Worm (Caenorhabditis elegans): ENCODE results near the gene dnj-5.
A peak's percentile ranks its signal among the peaks of the same experiment; 100 is the strongest.

Gene dnj-5

DNA sequence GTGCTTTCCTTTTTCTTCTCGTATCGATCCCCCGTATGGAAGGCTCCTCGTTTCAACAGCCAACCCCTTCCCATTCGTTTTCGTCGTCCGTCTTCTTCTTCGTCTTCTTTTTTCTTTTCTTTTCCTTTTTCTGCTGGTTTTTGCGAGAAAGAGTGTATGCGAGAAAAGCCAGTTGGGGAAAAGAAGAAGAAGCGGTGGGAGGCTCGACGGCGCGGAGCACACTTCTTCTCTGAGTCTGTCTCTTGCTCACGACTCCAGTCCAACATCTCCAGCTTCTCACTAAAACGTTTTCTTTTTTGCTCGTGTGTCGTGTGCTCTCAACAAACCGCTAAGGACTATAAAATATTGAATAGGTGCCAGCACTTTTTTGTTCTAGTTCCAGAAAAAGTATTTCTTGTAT, 49.6 kb downstream of the dnj-5 start:
- no peak for TF ChIP-seq K02D7.2 (tag; optimal IDR thresholded peaks at IDR 0.05)
- peak; percentile 3 for TF ChIP-seq tbx-2 (tag; optimal IDR thresholded peaks at IDR 0.05)
- no peak for TF ChIP-seq pqm-1 (tag; optimal IDR thresholded peaks at IDR 0.05)
- TF ChIP-seq pat-9 (tag; optimal IDR thresholded peaks at IDR 0.05), result no peak
- TF ChIP-seq rnt-1 (tag; optimal IDR thresholded peaks at IDR 0.05), result no peak
- no peak for TF ChIP-seq pax-1 (tag; optimal IDR thresholded peaks at IDR 0.05)
- no peak for TF ChIP-seq F13H6.1 (tag; optimal IDR thresholded peaks at IDR 0.05)
- TF ChIP-seq npax-4 (tag; optimal IDR thresholded peaks at IDR 0.05), result no peak
- TF ChIP-seq nfya-1 (tag; optimal IDR thresholded peaks at IDR 0.05), result peak; percentile 36
- no peak for TF ChIP-seq gmeb-2 (tag; optimal IDR thresholded peaks at IDR 0.05)
- peak; percentile 44 for TF ChIP-seq ceh-31 (tag; optimal IDR thresholded peaks at IDR 0.05)

DNA sequence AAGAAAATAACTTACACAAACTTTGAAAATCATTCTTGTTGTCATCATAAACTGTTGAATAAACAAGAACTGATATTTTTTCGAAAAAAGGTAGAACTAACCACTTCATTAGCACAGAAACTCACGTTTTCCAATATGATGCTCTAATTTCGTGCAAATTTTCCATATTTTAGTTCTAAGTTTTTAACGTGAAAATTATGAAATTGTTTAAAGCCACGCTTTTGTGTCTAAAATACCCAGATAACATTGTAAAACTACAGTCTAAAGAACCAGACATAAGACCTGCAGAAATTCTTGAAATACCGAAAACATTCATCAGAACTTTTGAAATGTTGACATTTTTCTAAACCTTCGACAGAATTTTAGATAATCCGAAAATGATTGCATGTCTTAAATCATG, 50.9 kb downstream of the dnj-5 start, which contains the start of gene F31E8.5:
TSS of gene F31E8.5 (minus strand) at position 101 of the 400 bp plus-strand sequence.
- TF ChIP-seq hlh-8 (tag; optimal IDR thresholded peaks at IDR 0.05) (no peak), pax-1 (tag; optimal IDR thresholded peaks at IDR 0.05) (no peak), che-1 (tag; optimal IDR thresholded peaks at IDR 0.05) (no peak), Y22D7AL.16 (tag; optimal IDR thresholded peaks at IDR 0.05) (no peak), zip-5 (tag; optimal IDR thresholded peaks at IDR 0.05) (no peak), sdc-2 (tag; optimal IDR thresholded peaks at IDR 0.05) (no peak), ceh-24 (tag; optimal IDR thresholded peaks at IDR 0.05) (no peak), ets-4 (tag; optimal IDR thresholded peaks at IDR 0.05) (no peak), hlh-6 (tag; optimal IDR thresholded peaks at IDR 0.05) (no peak)
